Fruit fly (Drosophila melanogaster): ENCODE results near the gene Ent2.

DNA sequence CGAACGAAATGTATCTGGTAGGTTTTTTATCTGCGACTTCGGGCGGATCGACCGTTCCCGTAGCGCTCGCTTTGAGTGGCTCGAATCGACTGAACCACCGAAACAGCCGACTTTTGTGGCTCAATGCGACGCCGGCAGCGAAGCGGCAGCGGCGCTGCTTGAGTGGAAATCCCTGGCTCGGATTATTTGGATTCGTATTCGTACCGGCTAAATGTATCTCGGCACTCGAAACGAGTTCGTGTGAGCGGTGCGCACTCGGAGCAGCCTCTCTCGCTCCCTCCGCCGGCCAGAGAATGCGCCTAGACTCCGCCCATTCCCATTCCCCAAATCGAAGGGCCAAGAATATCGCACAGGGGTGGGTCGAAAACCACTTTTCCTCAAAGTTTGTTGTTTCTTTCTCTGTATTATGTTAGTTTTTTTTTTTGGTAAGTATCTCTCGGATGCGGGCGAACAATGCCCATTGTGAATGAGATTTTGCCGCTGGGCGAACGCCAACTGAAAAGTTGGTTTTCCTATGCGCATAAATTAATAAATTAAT lies 26.0 kb upstream of the Ent2 start:
- TF ChIP-seq salr (GFP tag; optimal IDR thresholded peaks at IDR 0.05) (no peak), Eip78C (GFP tag) (no peak), CG6854 (GFP tag; optimal IDR thresholded peaks at IDR 0.05) (no peak), ss (GFP tag; optimal IDR thresholded peaks at IDR 0.05) (peak in 1 of 2 experiments; percentile 32), CG6792 (GFP tag; optimal IDR thresholded peaks at IDR 0.05) (no peak), CG16779 (tag; optimal IDR thresholded peaks at IDR 0.05) (no peak), Smox (GFP tag; optimal IDR thresholded peaks at IDR 0.05) (no peak), Hr39 (GFP tag; optimal IDR thresholded peaks at IDR 0.05) (no peak), CG6163 (GFP tag; IDR thresholded peaks at IDR 0.05) (no peak), CG34406 (GFP tag; optimal IDR thresholded peaks at IDR 0.05) (no peak), achi (GFP tag; optimal IDR thresholded peaks at IDR 0.05) (no peak)
